Worm (Caenorhabditis elegans) whole organism, L2 larva: Measurements from ENCODE around the gene lin-39.

Experiments used
- C34F6.9 ChIP-seq: fragments of 150-350 bp; optimal IDR thresholded peaks from 2 replicates; lab custom pipeline; 2014; ENCODE audit warnings: missing biosample characterization, missing genetic modification characterization
- R02D3.7 ChIP-seq: fragments of 150-350 bp; optimal IDR thresholded peaks from 2 replicates; lab custom pipeline; 2014; ENCODE audit warnings: missing biosample characterization, missing genetic modification characterization
- Y55F3AM.14 ChIP-seq: fragments of 200-800 bp; sonication (Bioruptor generic); optimal IDR thresholded peaks from 2 replicates; lab custom pipeline; 2018; ENCODE audit warnings: mild to moderate bottlenecking, missing genetic modification characterization, missing compliant biosample characterization
- ZK546.5 ChIP-seq: sonication (generic microtip); optimal IDR thresholded peaks from 2 replicates; lab custom pipeline; 2017; ENCODE audit warnings: missing biosample characterization, missing genetic modification characterization
- alr-1 ChIP-seq: fragments of 150-350 bp; optimal IDR thresholded peaks from 2 replicates; lab custom pipeline; 2014; ENCODE audit warnings: missing biosample characterization, missing genetic modification characterization
- ama-1 ChIP-seq: fragments of 150-350 bp; optimal IDR thresholded peaks from 2 replicates; lab custom pipeline; 2018; ENCODE audit warnings: inconsistent platforms
- blmp-1 ChIP-seq: sonication (generic microtip); optimal IDR thresholded peaks from 2 replicates; lab custom pipeline; 2017; ENCODE audit warnings: missing genetic modification characterization, mild to moderate bottlenecking, missing compliant biosample characterization, antibody characterized with exemption, moderate library complexity; ENCODE audit not compliant: insufficient read depth
- ceh-16 ChIP-seq: fragments of 150-350 bp; optimal IDR thresholded peaks from 2 replicates; lab custom pipeline; 2014; ENCODE audit warnings: missing biosample characterization, missing genetic modification characterization
- ceh-82 ChIP-seq: fragments of 150-350 bp; optimal IDR thresholded peaks from 2 replicates; lab custom pipeline; 2014; ENCODE audit warnings: missing biosample characterization, missing genetic modification characterization
- crh-2 ChIP-seq: sonication (generic microtip); optimal IDR thresholded peaks from 2 replicates; lab custom pipeline; 2017; ENCODE audit warnings: missing biosample characterization, missing genetic modification characterization
- dmd-4 ChIP-seq: sonication (generic microtip); optimal IDR thresholded peaks from 2 replicates; lab custom pipeline; 2017; ENCODE audit warnings: missing biosample characterization, missing genetic modification characterization
- egl-27 ChIP-seq: sonication (generic microtip); optimal IDR thresholded peaks from 3 replicates; lab custom pipeline; 2017; ENCODE audit warnings: missing biosample characterization, missing genetic modification reagents, missing genetic modification characterization
- elt-3 ChIP-seq: sonication (generic microtip); optimal IDR thresholded peaks from 2 replicates; lab custom pipeline; 2017; ENCODE audit warnings: missing biosample characterization, missing genetic modification characterization
- fos-1 ChIP-seq: fragments of 150-350 bp; optimal IDR thresholded peaks from 2 replicates; lab custom pipeline; 2014; ENCODE audit warnings: missing biosample characterization, missing genetic modification characterization
- gmeb-1 ChIP-seq: fragments of 150-350 bp; optimal IDR thresholded peaks from 2 replicates; lab custom pipeline; 2014; ENCODE audit warnings: missing biosample characterization, missing genetic modification characterization
- lin-11 ChIP-seq: fragments of 150-350 bp; sonication (generic microtip); optimal IDR thresholded peaks from 2 replicates; lab custom pipeline; 2014; ENCODE audit warnings: missing biosample characterization, missing genetic modification characterization, inconsistent platforms, mixed read lengths
- lin-13 ChIP-seq: fragments of 150-350 bp; optimal IDR thresholded peaks from 2 replicates; lab custom pipeline; 2014; ENCODE audit warnings: missing biosample characterization, missing genetic modification reagents, missing genetic modification characterization
- lsy-2 ChIP-seq, 2 experiments: fragments of 150-350 bp in 1 of 2; sonication (generic microtip) in 1 of 2; optimal IDR thresholded peaks; 2 replicates each; lab custom pipeline; 2014 to 2017; ENCODE audit warnings: missing biosample characterization in 2 of 2, missing genetic modification characterization in 2 of 2
- mab-5 ChIP-seq: fragments of 150-350 bp; optimal IDR thresholded peaks from 2 replicates; lab custom pipeline; 2014; ENCODE audit warnings: missing biosample characterization, missing genetic modification characterization
- mdl-1 ChIP-seq, 2 experiments: fragments of 150-350 bp in 1 of 2; sonication (generic microtip) in 1 of 2; optimal IDR thresholded peaks; 2 replicates each; lab custom pipeline; 2017; ENCODE audit warnings: missing biosample characterization in 2 of 2, missing genetic modification characterization in 2 of 2
- nhr-10 ChIP-seq: sonication (generic microtip); optimal IDR thresholded peaks from 2 replicates; lab custom pipeline; 2017; ENCODE audit warnings: missing biosample characterization, missing genetic modification characterization
- nhr-12 ChIP-seq: fragments of 150-350 bp; optimal IDR thresholded peaks from 2 replicates; lab custom pipeline; 2014; ENCODE audit warnings: missing biosample characterization, missing genetic modification characterization
- nhr-129 ChIP-seq: fragments of 150-350 bp; optimal IDR thresholded peaks from 2 replicates; lab custom pipeline; 2014; ENCODE audit warnings: missing biosample characterization, missing genetic modification characterization
- nhr-21 ChIP-seq: fragments of 150-350 bp; optimal IDR thresholded peaks from 2 replicates; lab custom pipeline; 2014; ENCODE audit warnings: missing biosample characterization, missing genetic modification characterization
- nhr-23 ChIP-seq: fragments of 150-350 bp; optimal IDR thresholded peaks from 2 replicates; lab custom pipeline; 2014; ENCODE audit warnings: missing biosample characterization, missing genetic modification reagents, missing genetic modification characterization
- nhr-25 ChIP-seq: fragments of 150-350 bp; sonication (generic microtip); optimal IDR thresholded peaks from 3 replicates; lab custom pipeline; 2014; ENCODE audit warnings: missing biosample characterization, missing genetic modification characterization
- nhr-6 ChIP-seq: fragments of 150-350 bp; optimal IDR thresholded peaks from 2 replicates; lab custom pipeline; 2014; ENCODE audit warnings: missing biosample characterization, missing genetic modification characterization
- nhr-77 ChIP-seq: fragments of 150-350 bp; optimal IDR thresholded peaks from 2 replicates; lab custom pipeline; 2014; ENCODE audit warnings: missing biosample characterization, missing genetic modification characterization
- peb-1 ChIP-seq: fragments of 150-350 bp; optimal IDR thresholded peaks from 2 replicates; lab custom pipeline; 2014; ENCODE audit warnings: missing biosample characterization, missing genetic modification characterization
- sem-4 ChIP-seq: fragments of 150-350 bp; optimal IDR thresholded peaks from 2 replicates; lab custom pipeline; 2014; ENCODE audit warnings: missing biosample characterization, missing genetic modification reagents, missing genetic modification characterization
- sma-3 ChIP-seq: sonication (generic microtip); optimal IDR thresholded peaks from 2 replicates; lab custom pipeline; 2016; ENCODE audit warnings: missing genetic modification reagents, missing genetic modification characterization, missing compliant biosample characterization
- unc-39 ChIP-seq: fragments of 150-350 bp; optimal IDR thresholded peaks from 2 replicates; lab custom pipeline; 2014; ENCODE audit warnings: missing biosample characterization, missing genetic modification characterization
- unc-55 ChIP-seq: fragments of 150-350 bp; sonication (generic microtip); optimal IDR thresholded peaks from 3 replicates; lab custom pipeline; 2014; ENCODE audit warnings: missing biosample characterization, missing genetic modification reagents, missing genetic modification characterization
- unc-62 ChIP-seq: fragments of 150-350 bp; optimal IDR thresholded peaks from 2 replicates; lab custom pipeline; 2014; ENCODE audit warnings: missing biosample characterization, missing genetic modification reagents, missing genetic modification characterization
- zag-1 ChIP-seq: fragments of 150-350 bp; optimal IDR thresholded peaks from 2 replicates; lab custom pipeline; 2014; ENCODE audit warnings: missing biosample characterization, missing genetic modification characterization
- ztf-11 ChIP-seq: sonication (generic microtip); optimal IDR thresholded peaks from 2 replicates; lab custom pipeline; 2017; ENCODE audit warnings: missing biosample characterization, missing genetic modification characterization
- ztf-4 ChIP-seq: fragments of 150-350 bp; optimal IDR thresholded peaks from 2 replicates; lab custom pipeline; 2014; ENCODE audit warnings: missing biosample characterization, missing genetic modification characterization

lin-39 gene

ce11 chrIII:7533012-7533411 is 3.4 kb downstream of the lin-39 start:
- TF ChIP-seq nhr-25 (tag; lab: Kevin White, UChicago) (no peak), nhr-6 (no peak), ztf-4 (tag; lab: Kevin White, UChicago) (no peak), lsy-2 (tag; optimal IDR thresholded peaks at IDR 0.05; lab: Kevin White, UChicago) (peak in 1 of 2 experiments; percentile 8), unc-55 (GFP tag; lab: Kevin White, UChicago) (peak; percentile 54), mab-5 (tag; lab: Kevin White, UChicago) (peak; percentile 13), ztf-11 (tag; lab: Kevin White, UChicago) (no peak)
- TF ChIP-seq, all 48 proteins: peak for 3

DNA sequence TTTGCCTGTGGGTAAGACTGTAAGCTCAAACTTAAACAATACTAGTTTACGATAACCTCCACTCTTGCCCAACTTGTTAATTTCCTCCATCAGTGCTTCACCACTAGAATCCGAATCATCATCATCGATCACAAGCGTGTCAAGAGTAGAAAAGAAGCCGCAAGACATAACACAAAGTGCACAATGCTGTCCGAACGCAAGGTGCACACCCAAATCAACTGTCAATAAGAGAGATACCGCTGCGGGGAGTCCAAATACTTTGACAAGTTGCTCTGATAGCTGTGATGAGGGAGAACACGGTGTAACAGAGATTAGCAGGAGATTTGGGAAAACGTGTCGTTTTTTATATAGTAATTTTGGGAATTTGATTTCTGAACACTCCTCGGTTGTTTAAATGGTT is 5.0 kb downstream of the lin-39 start:
- TF ChIP-seq R02D3.7 (tag; lab: Kevin White, UChicago), result no peak
- TF ChIP-seq C34F6.9, result no peak
- TF ChIP-seq nhr-129 (tag; lab: Kevin White, UChicago), result no peak
- no peak for TF ChIP-seq egl-27 (tag; lab: Kevin White, UChicago)
- TF ChIP-seq mdl-1 (tag; optimal IDR thresholded peaks at IDR 0.05; lab: Kevin White, UChicago), result no peak
- TF ChIP-seq gmeb-1 (tag; lab: Kevin White, UChicago), result no peak
- no peak for TF ChIP-seq unc-39 (tag; lab: Kevin White, UChicago)
- TF ChIP-seq, all 48 proteins: peak for 0

DNA sequence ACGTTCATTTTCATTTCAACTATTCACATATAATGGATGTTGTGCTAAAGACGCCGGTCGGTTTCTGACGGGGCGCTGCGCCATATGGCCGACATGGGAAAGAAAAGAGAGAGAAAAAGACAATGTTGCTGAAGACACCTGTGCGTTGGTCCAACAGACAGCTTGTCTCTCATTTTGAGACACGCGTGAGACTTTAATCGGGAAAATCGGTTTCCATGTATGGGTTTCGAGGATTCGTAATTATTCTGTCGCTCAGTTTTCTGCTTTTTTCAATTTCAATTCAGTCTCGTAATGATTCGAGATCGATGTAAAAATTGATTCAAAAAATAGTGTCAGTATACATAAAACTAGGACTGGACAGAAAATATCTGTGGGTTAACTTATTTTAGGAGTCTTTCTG is 5.6 kb downstream of the lin-39 start:
- TF ChIP-seq lsy-2 (tag; optimal IDR thresholded peaks at IDR 0.05; lab: Kevin White, UChicago), result peak in 1 of 2 experiments; percentile 19
- TF ChIP-seq blmp-1 (tag; lab: Kevin White, UChicago), result no peak

DNA sequence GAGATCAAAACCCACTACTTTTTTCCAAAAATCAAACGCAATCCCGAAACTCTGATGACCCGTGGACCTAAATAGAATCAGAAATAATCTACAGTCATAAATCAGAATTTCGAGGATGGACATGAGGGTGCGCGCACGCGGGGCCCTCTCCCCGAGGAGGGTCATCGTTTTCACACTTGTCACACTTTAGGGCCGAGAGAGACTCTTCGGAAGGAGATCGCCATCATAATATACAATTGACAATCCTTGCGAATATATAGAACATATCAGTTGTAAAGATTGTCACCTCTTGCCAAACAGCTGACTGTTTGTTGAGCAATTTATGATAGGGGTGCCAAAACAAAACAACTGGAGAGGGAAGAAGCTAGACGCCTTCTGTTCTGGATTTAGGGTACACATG is 6.3 kb downstream of the lin-39 start:
- TF ChIP-seq ceh-16, result no peak
- peak; percentile 8 for TF ChIP-seq mab-5 (tag; lab: Kevin White, UChicago)

DNA sequence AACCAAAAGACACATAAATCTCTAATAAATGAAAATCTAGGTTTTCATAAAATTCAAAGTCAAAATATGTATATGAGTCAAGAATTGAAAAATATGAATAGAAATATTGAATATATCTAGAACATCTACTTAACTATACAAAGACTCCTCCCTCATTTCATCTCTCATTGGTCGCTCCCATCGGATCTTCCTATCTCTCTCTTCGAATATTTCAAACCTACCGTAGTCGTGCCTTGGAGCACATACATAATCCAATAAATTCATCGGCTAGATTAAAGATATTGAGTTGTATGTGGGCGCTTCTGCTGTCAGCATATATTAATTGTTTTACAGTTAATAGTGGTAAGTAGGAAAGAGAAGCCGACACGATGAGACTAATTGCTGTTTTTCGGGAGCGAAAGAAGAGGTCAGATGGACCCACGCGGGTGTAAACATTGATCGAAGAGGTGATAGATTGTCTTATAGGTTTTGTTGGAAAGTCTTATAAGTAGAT is 9.4 kb downstream of the lin-39 start:
- TF ChIP-seq lsy-2 (tag; optimal IDR thresholded peaks at IDR 0.05; lab: Kevin White, UChicago), result peak in 1 of 2 experiments; percentile 64
- TF ChIP-seq alr-1 (tag; lab: Kevin White, UChicago), result no peak
- no peak for TF ChIP-seq peb-1
- no peak for TF ChIP-seq sem-4 (tag; lab: Kevin White, UChicago)
- TF ChIP-seq ama-1 (lab: Kevin White, UChicago), result no peak
- TF ChIP-seq unc-55 (GFP tag; lab: Kevin White, UChicago), result no peak

- no peak for TF ChIP-seq dmd-4 (tag; lab: Kevin White, UChicago)
- no peak for TF ChIP-seq zag-1 (tag; lab: Kevin White, UChicago)
- no peak for TF ChIP-seq elt-3 (tag; lab: Kevin White, UChicago)
- no peak for TF ChIP-seq nhr-23
- no peak for TF ChIP-seq crh-2
- peak; percentile 46 for TF ChIP-seq nhr-129 (tag; lab: Kevin White, UChicago)
- peak; percentile 18 for TF ChIP-seq unc-55 (GFP tag; lab: Kevin White, UChicago)
- TF ChIP-seq sma-3 (GFP tag; lab: Kevin White, UChicago), result no peak
- no peak for TF ChIP-seq nhr-25 (tag; lab: Kevin White, UChicago)
- TF ChIP-seq egl-27 (tag; lab: Kevin White, UChicago), result no peak
- TF ChIP-seq ztf-11 (tag; lab: Kevin White, UChicago), result no peak
- TF ChIP-seq lsy-2 (tag; optimal IDR thresholded peaks at IDR 0.05; lab: Kevin White, UChicago), result peak; percentile 17 to 86
- peak; percentile 63 for TF ChIP-seq mab-5 (tag; lab: Kevin White, UChicago)
These were observed 11.5 kb downstream of the lin-39 start for ce11 chrIII:7524830-7525344.

- TF ChIP-seq unc-55 (GFP tag; lab: Kevin White, UChicago) (no peak), gmeb-1 (tag; lab: Kevin White, UChicago) (no peak)
These were observed 15.3 kb downstream of the lin-39 start, which contains the start of gene lig-4 for ce11 chrIII:7521163-7521562. lig-4 (plus strand) TSS chrIII:7521463.

DNA sequence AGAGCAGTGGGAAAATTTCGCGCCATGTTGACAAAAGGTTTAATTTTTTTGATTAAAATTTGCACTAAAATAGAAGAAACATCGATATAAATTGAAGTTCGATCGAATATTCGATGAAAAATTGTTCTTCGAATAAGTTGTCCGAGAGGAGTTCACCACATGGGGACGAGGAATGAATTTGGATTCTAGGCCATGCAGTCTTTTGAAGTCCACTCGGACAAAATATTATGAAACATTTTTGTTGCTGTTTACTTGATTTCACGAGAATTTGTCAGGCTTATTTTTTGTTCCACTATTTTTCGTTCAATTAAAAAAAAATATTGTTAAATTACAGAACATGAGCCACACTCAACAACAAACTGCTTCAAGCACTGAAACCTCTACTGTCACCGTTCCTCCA is 15.8 kb downstream of the lin-39 start, which contains the start of the genes cux-7 and C07H6.2:
Gene cux-7 (minus strand): TSS at position 174 of the 400 bp plus-strand sequence.
Gene C07H6.2 (plus strand): TSS at position 338 of the 400 bp plus-strand sequence.
- TF ChIP-seq nhr-25 (tag; lab: Kevin White, UChicago), result no peak
- peak; percentile 41 for TF ChIP-seq blmp-1 (tag; lab: Kevin White, UChicago)
- TF ChIP-seq lin-11 (tag; lab: Kevin White, UChicago), result peak; percentile 40
- peak; percentile 89 to 96 for TF ChIP-seq lsy-2 (tag; optimal IDR thresholded peaks at IDR 0.05; lab: Kevin White, UChicago)
- TF ChIP-seq Y55F3AM.14, result peak; percentile 67
- TF ChIP-seq nhr-10 (tag; lab: Kevin White, UChicago), result no peak
- peak; percentile 53 for TF ChIP-seq ZK546.5 (tag; lab: Kevin White, UChicago)
- no peak for TF ChIP-seq ceh-82 (tag; lab: Kevin White, UChicago)
- peak; percentile 94 for TF ChIP-seq lin-13
- TF ChIP-seq unc-62 (GFP tag; lab: Kevin White, UChicago), result no peak
- peak; percentile 93 for TF ChIP-seq nhr-21 (tag; lab: Kevin White, UChicago)
- TF ChIP-seq sma-3 (GFP tag; lab: Kevin White, UChicago), result peak; percentile 97
- peak; percentile 91 for TF ChIP-seq gmeb-1 (tag; lab: Kevin White, UChicago)
- peak in 1 of 2 experiments; percentile 47 for TF ChIP-seq mdl-1 (tag; optimal IDR thresholded peaks at IDR 0.05; lab: Kevin White, UChicago)
- TF ChIP-seq fos-1 (tag; lab: Kevin White, UChicago), result peak; percentile 75
- TF ChIP-seq nhr-12 (tag; lab: Kevin White, UChicago), result peak; percentile 64
- TF ChIP-seq nhr-77 (tag; lab: Kevin White, UChicago), result no peak
- peak; percentile 90 for TF ChIP-seq egl-27 (tag; lab: Kevin White, UChicago)
